Worm (Caenorhabditis elegans): ENCODE results near the gene C16A11.3.

C16A11.3 gene

DNA sequence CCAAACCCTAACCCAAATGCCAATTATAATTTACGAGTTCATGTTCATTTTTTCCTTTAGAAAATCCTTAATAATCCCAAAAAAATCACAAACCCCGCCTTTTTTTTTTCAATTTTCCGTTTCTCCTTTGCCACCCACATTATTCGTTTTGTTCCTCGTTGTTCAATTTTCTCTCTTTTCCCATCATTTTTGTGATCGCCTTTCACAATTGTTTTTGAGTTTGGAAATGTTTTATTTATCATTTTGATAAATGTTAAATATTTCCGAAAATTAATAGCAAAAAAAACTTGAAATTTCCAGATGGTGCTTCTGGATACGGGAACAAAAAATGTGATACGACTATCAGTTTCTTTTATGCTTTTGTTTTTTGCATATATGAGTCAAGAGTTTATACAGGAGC lies 14.0 kb upstream of the C16A11.3 start, which contains the start of gene F31D5.2:
Gene F31D5.2 (plus strand): TSS at position 301 of the 400 bp plus-strand sequence.
- no peak for TF ChIP-seq hlh-15 (tag; optimal IDR thresholded peaks at IDR 0.05)
- no peak for TF ChIP-seq unc-86 (tag; optimal IDR thresholded peaks at IDR 0.05)
- no peak for TF ChIP-seq ref-2 (tag; optimal IDR thresholded peaks at IDR 0.05)
- TF ChIP-seq F13H6.1 (tag; optimal IDR thresholded peaks at IDR 0.05), result no peak
- no peak for TF ChIP-seq ceh-45 (GFP tag; IDR thresholded peaks at IDR 0.05)
- TF ChIP-seq K02D7.2 (tag; optimal IDR thresholded peaks at IDR 0.05), result no peak
- TF ChIP-seq che-1 (tag; optimal IDR thresholded peaks at IDR 0.05), result no peak

ce11 chrII:4219062-4219461 lies 10.3 kb upstream of the C16A11.3 start, which contains the start of gene F31D5.1:
F31D5.1 (plus strand) TSS chrII:4219362.
- no peak for TF ChIP-seq hlh-6 (tag; optimal IDR thresholded peaks at IDR 0.05)
- no peak for TF ChIP-seq madf-2 (tag; optimal IDR thresholded peaks at IDR 0.05)
- no peak for TF ChIP-seq ceh-6 (GFP tag; optimal IDR thresholded peaks at IDR 0.05)
- TF ChIP-seq K09A11.1 (tag; optimal IDR thresholded peaks at IDR 0.05; ENCODE audit: insufficient read depth), result no peak

- TF ChIP-seq F13H6.1 (tag; optimal IDR thresholded peaks at IDR 0.05) (no peak), nfya-1 (tag; optimal IDR thresholded peaks at IDR 0.05) (no peak), pqm-1 (tag; optimal IDR thresholded peaks at IDR 0.05) (no peak), npax-4 (tag; optimal IDR thresholded peaks at IDR 0.05) (no peak), ceh-18 (tag; optimal IDR thresholded peaks at IDR 0.05) (no peak), ama-1 (optimal IDR thresholded peaks at IDR 0.05) (no peak), hlh-13 (GFP tag; optimal IDR thresholded peaks at IDR 0.05) (no peak), C08G9.2 (tag; optimal IDR thresholded peaks at IDR 0.05) (no peak), ref-2 (tag; optimal IDR thresholded peaks at IDR 0.05) (no peak), ceh-2 (tag; optimal IDR thresholded peaks at IDR 0.05) (no peak)
Observed at ce11 chrII:4222469-4222868, 6.9 kb upstream of the C16A11.3 start.

- TF ChIP-seq ceh-2 (tag; optimal IDR thresholded peaks at IDR 0.05) (no peak), Y22D7AL.16 (tag; optimal IDR thresholded peaks at IDR 0.05) (no peak), lin-11 (tag; optimal IDR thresholded peaks at IDR 0.05) (no peak), ceh-45 (GFP tag; IDR thresholded peaks at IDR 0.05) (no peak), ceh-34 (tag; optimal IDR thresholded peaks at IDR 0.05) (no peak), nhr-232 (tag; optimal IDR thresholded peaks at IDR 0.05) (no peak), ceh-19 (GFP tag; optimal IDR thresholded peaks at IDR 0.05) (no peak), madf-2 (tag; optimal IDR thresholded peaks at IDR 0.05) (no peak)
Observed at ce11 chrII:4222983-4223382, 6.4 kb upstream of the C16A11.3 start, which contains the start of gene C16A11.5. C16A11.5 (plus strand) TSS chrII:4223305.

DNA sequence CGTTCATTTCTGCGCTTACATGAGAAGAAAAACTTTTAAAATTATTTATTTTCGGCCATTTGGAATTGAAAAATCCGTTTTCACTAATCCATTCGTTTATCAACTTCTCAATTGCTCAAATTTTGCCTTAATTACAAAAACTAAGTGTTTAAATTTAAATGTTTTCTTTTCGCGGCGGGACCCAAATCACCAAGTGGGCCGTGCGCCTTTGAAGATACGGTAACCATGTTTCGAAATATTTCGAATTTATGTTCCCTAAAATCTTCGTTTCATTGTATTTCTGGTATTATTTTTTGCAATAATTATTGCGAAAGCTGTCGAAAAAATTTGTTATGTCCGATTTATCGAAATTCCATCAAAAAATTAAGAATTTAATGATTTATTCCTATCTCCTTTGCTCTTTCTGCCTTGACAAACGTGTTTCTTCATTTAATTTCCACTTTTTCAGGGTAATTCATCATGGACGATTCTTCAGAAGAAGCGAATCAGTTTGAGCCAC lies 2.7 kb upstream of the C16A11.3 start, which contains the start of gene C16A11.4:
Gene C16A11.4 (plus strand): TSS at position 449 of the 499 bp plus-strand sequence.
- TF ChIP-seq sox-4 (tag; optimal IDR thresholded peaks at IDR 0.05) (no peak), hlh-13 (GFP tag; optimal IDR thresholded peaks at IDR 0.05) (no peak), lin-11 (tag; optimal IDR thresholded peaks at IDR 0.05) (no peak), C08G9.2 (tag; optimal IDR thresholded peaks at IDR 0.05) (no peak), unc-42 (tag; optimal IDR thresholded peaks at IDR 0.05) (no peak), hlh-8 (tag; optimal IDR thresholded peaks at IDR 0.05) (no peak), elt-2 (tag; optimal IDR thresholded peaks at IDR 0.05) (no peak)

ce11 chrII:4228112-4228770 lies 1.1 kb upstream of the C16A11.3 start:
- TF ChIP-seq tbx-7 (tag; optimal IDR thresholded peaks at IDR 0.05) (no peak), ama-1 (optimal IDR thresholded peaks at IDR 0.05) (no peak), ceh-31 (tag; optimal IDR thresholded peaks at IDR 0.05) (no peak), madf-2 (tag; optimal IDR thresholded peaks at IDR 0.05) (no peak), ceh-48 (tag; optimal IDR thresholded peaks at IDR 0.05) (no peak), ceh-24 (tag; optimal IDR thresholded peaks at IDR 0.05) (no peak), ceh-19 (GFP tag; optimal IDR thresholded peaks at IDR 0.05) (no peak), sdc-2 (tag; optimal IDR thresholded peaks at IDR 0.05) (no peak), unc-3 (GFP tag; conservative IDR thresholded peaks at IDR 0.05) (no peak), unc-3 (tag; optimal IDR thresholded peaks at IDR 0.05) (no peak), nhr-11 (tag; optimal IDR thresholded peaks at IDR 0.05) (no peak), ceh-22 (tag; optimal IDR thresholded peaks at IDR 0.05) (no peak), Y22D7AL.16 (tag; optimal IDR thresholded peaks at IDR 0.05) (no peak), zip-5 (tag; optimal IDR thresholded peaks at IDR 0.05) (no peak), syd-9 (tag; optimal IDR thresholded peaks at IDR 0.05) (no peak), fax-1 (tag; optimal IDR thresholded peaks at IDR 0.05) (no peak), ceh-45 (GFP tag; IDR thresholded peaks at IDR 0.05) (no peak), ceh-14 (tag; optimal IDR thresholded peaks at IDR 0.05) (no peak), ahr-1 (tag; optimal IDR thresholded peaks at IDR 0.05) (no peak), ztf-16 (tag; optimal IDR thresholded peaks at IDR 0.05) (no peak)
